Fruit fly (Drosophila melanogaster): ENCODE results near the gene MME1.

dm6 chr2L:7042150-7042811 lies 15.0 kb downstream of the MME1 start:
- no peak for TF ChIP-seq CrebA (GFP tag; optimal IDR thresholded peaks at IDR 0.05; ENCODE audit: borderline replicate concordance)
- no peak for TF ChIP-seq sage (GFP tag; optimal IDR thresholded peaks at IDR 0.05)
- TF ChIP-seq lola (GFP tag; optimal IDR thresholded peaks at IDR 0.05): peak; percentile 25

All from whole organism, wandering third instar larva.